Fruit fly (Drosophila melanogaster) whole organism, embryonic: Measurements from ENCODE around the gene cue.

ENCODE experiments used
- ATbp ChIP-seq: fragments of 200-800 bp; sonication (Bioruptor generic); optimal IDR thresholded peaks from 2 replicates; lab custom pipeline; 2017; ENCODE audit warnings: missing biosample characterization, mild to moderate bottlenecking, missing genetic modification characterization, missing genetic modification reagents
- CG10321 ChIP-seq: fragments of 200-800 bp; sonication (Bioruptor generic); IDR thresholded peaks from 2 replicates; pipeline ENCODE4 v1.3.6; 2022; ENCODE audit warnings: missing biosample characterization, missing genetic modification characterization
- CG10543 ChIP-seq: fragments of 200-800 bp; sonication (Bioruptor generic); optimal IDR thresholded peaks from 3 replicates; lab custom pipeline; 2017; ENCODE audit warnings: missing biosample characterization, mild to moderate bottlenecking, missing genetic modification characterization, moderate library complexity
- CG10654 ChIP-seq: fragments of 200-800 bp; sonication (Bioruptor generic); optimal IDR thresholded peaks from 2 replicates; lab custom pipeline; 2016; ENCODE audit warnings: missing biosample characterization, missing genetic modification characterization
- CG11093 ChIP-seq: fragments of 200-800 bp; sonication (Bioruptor generic); IDR thresholded peaks from 3 replicates; pipeline ENCODE4 v1.3.6; 2022; ENCODE audit warnings: missing biosample characterization, missing genetic modification characterization
- CG11696 ChIP-seq: fragments of 200-800 bp; sonication (Bioruptor generic); IDR thresholded peaks from 2 replicates; pipeline ENCODE4 v1.3.6; 2022; ENCODE audit warnings: missing biosample characterization, missing genetic modification characterization
- CG12391 ChIP-seq: fragments of 200-800 bp; sonication (Bioruptor generic); optimal IDR thresholded peaks from 3 replicates; lab custom pipeline; 2018; ENCODE audit warnings: missing biosample characterization, mild to moderate bottlenecking, missing genetic modification characterization, moderate library complexity
- CG13624 ChIP-seq: fragments of 200-800 bp; sonication (Bioruptor generic); optimal IDR thresholded peaks from 2 replicates; lab custom pipeline; 2016; ENCODE audit warnings: missing biosample characterization, missing genetic modification characterization
- CG13894 ChIP-seq: fragments of 200-800 bp; sonication (Bioruptor generic); optimal IDR thresholded peaks from 3 replicates; lab custom pipeline; 2018; ENCODE audit warnings: missing biosample characterization, mild to moderate bottlenecking, missing genetic modification characterization, moderate library complexity
- CG14860 ChIP-seq: fragments of 200-800 bp; sonication (Bioruptor generic); IDR thresholded peaks from 3 replicates; pipeline ENCODE4 v1.3.6; 2022; ENCODE audit warnings: missing biosample characterization, missing genetic modification characterization; ENCODE audit not compliant: partially characterized antibody
- CG1529 ChIP-seq: fragments of 200-800 bp; sonication (Bioruptor generic); optimal IDR thresholded peaks from 3 replicates; lab custom pipeline; 2018; ENCODE audit warnings: missing biosample characterization, missing genetic modification characterization
- CG18011 ChIP-seq: fragments of 200-800 bp; sonication (Bioruptor generic); optimal IDR thresholded peaks from 2 replicates; lab custom pipeline; 2017; ENCODE audit warnings: missing biosample characterization, missing genetic modification characterization, mild to moderate bottlenecking, moderate library complexity, missing genotype
- CG18262 ChIP-seq: fragments of 200-800 bp; optimal IDR thresholded peaks from 3 replicates; lab custom pipeline; 2019; ENCODE audit warnings: missing biosample characterization, mild to moderate bottlenecking, missing genetic modification characterization, moderate library complexity
- CG2889 ChIP-seq: fragments of 200-800 bp; sonication (Bioruptor generic); IDR thresholded peaks from 3 replicates; pipeline ENCODE4 v1.3.6; 2022; ENCODE audit warnings: missing biosample characterization, missing genetic modification characterization
- CG3065 ChIP-seq: fragments of 200-800 bp; sonication (Bioruptor generic); optimal IDR thresholded peaks from 2 replicates; lab custom pipeline; 2016; ENCODE audit warnings: missing biosample characterization, missing genetic modification characterization
- CG3847 ChIP-seq: fragments of 200-800 bp; sonication (Bioruptor generic); IDR thresholded peaks from 2 replicates; pipeline ENCODE4 v1.3.6; 2022; ENCODE audit warnings: missing biosample characterization, missing genetic modification characterization
- CG4404 ChIP-seq: fragments of 200-800 bp; sonication (Bioruptor generic); IDR thresholded peaks from 2 replicates; pipeline ENCODE4 v1.3.6; 2022; ENCODE audit warnings: missing biosample characterization, missing genetic modification characterization
- CG8089 ChIP-seq: fragments of 200-800 bp; sonication (Bioruptor generic); optimal IDR thresholded peaks from 3 replicates; lab custom pipeline; 2016; ENCODE audit warnings: missing biosample characterization, missing genetic modification characterization
- CG9817 ChIP-seq: fragments of 200-800 bp; sonication (Bioruptor generic); optimal IDR thresholded peaks from 2 replicates; lab custom pipeline; 2018; ENCODE audit warnings: missing biosample characterization, mild to moderate bottlenecking, missing genetic modification characterization, moderate library complexity
- CkIIα-i1 ChIP-seq: fragments of 200-800 bp; sonication (Bioruptor generic); IDR thresholded peaks from 2 replicates; pipeline ENCODE4 v1.3.6; 2022; ENCODE audit warnings: missing biosample characterization, missing genetic modification characterization
- Fer1 ChIP-seq: fragments of 200-800 bp; sonication (Bioruptor generic); optimal IDR thresholded peaks from 2 replicates; lab custom pipeline; 2017; ENCODE audit warnings: missing biosample characterization, mild to moderate bottlenecking, missing genetic modification characterization
- HLH4C ChIP-seq: fragments of 200-800 bp; sonication (Bioruptor generic); IDR thresholded peaks from 3 replicates; pipeline ENCODE4 v1.3.6; 2022; ENCODE audit warnings: missing biosample characterization, missing genetic modification characterization; ENCODE audit not compliant: partially characterized antibody
- Lpt ChIP-seq: fragments of >200 bp; optimal IDR thresholded peaks from 2 replicates; lab custom pipeline; 2018; ENCODE audit warnings: missing biosample characterization, missing genetic modification characterization
- Oli ChIP-seq: fragments of 200-800 bp; sonication (Bioruptor generic); optimal IDR thresholded peaks from 2 replicates; lab custom pipeline; 2018; ENCODE audit warnings: missing biosample characterization, mild to moderate bottlenecking, missing genetic modification characterization, moderate library complexity
- Opbp ChIP-seq: fragments of 200-800 bp; sonication (Bioruptor generic); IDR thresholded peaks from 3 replicates; pipeline ENCODE4 v1.3.6; 2022; ENCODE audit warnings: missing biosample characterization, missing genetic modification characterization; ENCODE audit not compliant: partially characterized antibody
- Rfx ChIP-seq: fragments of 200-800 bp; sonication (Bioruptor generic); IDR thresholded peaks from 2 replicates; pipeline ENCODE4 v1.3.6; 2022; ENCODE audit warnings: missing biosample characterization, missing genetic modification characterization
- Scr ChIP-seq: fragments of 200-800 bp; sonication (Bioruptor generic); IDR thresholded peaks from 2 replicates; pipeline ENCODE4 v1.3.6; 2022; ENCODE audit warnings: missing biosample characterization, missing genetic modification characterization; ENCODE audit not compliant: partially characterized antibody
- Sox100B ChIP-seq: fragments of 200-800 bp; sonication (Bioruptor generic); optimal IDR thresholded peaks from 3 replicates; lab custom pipeline; 2018; ENCODE audit warnings: missing biosample characterization, mild to moderate bottlenecking, missing genetic modification characterization
- aop ChIP-seq: fragments of 200-800 bp; sonication (Bioruptor generic); IDR thresholded peaks from 2 replicates; pipeline ENCODE4 v1.3.6; 2022; ENCODE audit warnings: missing biosample characterization, missing genetic modification characterization
- bbx ChIP-seq: fragments of 200-800 bp; sonication (Bioruptor generic); IDR thresholded peaks from 2 replicates; pipeline ENCODE4 v1.3.6; 2022; ENCODE audit warnings: missing biosample characterization, missing genetic modification characterization; ENCODE audit not compliant: partially characterized antibody
- chn ChIP-seq: fragments of 200-800 bp; sonication (Bioruptor generic); optimal IDR thresholded peaks from 2 replicates; lab custom pipeline; 2016; ENCODE audit warnings: missing biosample characterization, missing genetic modification characterization
- dpn ChIP-seq, 2 experiments: fragments of 200-800 bp; sonication (Bioruptor generic); optimal IDR thresholded peaks; 3 replicates each; lab custom pipeline; 2016; ENCODE audit warnings: missing biosample characterization in 2 of 2, missing genetic modification characterization in 2 of 2
- dysf ChIP-seq: fragments of 200-800 bp; sonication (Bioruptor generic); IDR thresholded peaks from 3 replicates; pipeline ENCODE4 v1.3.6; 2022; ENCODE audit warnings: missing biosample characterization, missing genetic modification characterization
- fd64A ChIP-seq: fragments of 200-800 bp; sonication (Bioruptor generic); optimal IDR thresholded peaks from 3 replicates; lab custom pipeline; 2018; ENCODE audit warnings: missing biosample characterization, mild to moderate bottlenecking, missing genetic modification characterization
- gfzf ChIP-seq: fragments of 200-800 bp; sonication (Bioruptor generic); optimal IDR thresholded peaks from 2 replicates; lab custom pipeline; 2016; ENCODE audit warnings: missing biosample characterization, mild to moderate bottlenecking, missing genetic modification characterization, moderate library complexity
- nom ChIP-seq: fragments of 200-800 bp; sonication (Bioruptor generic); optimal IDR thresholded peaks from 2 replicates; lab custom pipeline; 2017; ENCODE audit warnings: missing biosample characterization, missing genetic modification characterization, mild to moderate bottlenecking, moderate library complexity, missing genetic modification reagents
- onecut ChIP-seq: fragments of 200-800 bp; sonication (Bioruptor generic); IDR thresholded peaks from 2 replicates; pipeline ENCODE4 v1.3.6; 2022; ENCODE audit warnings: missing biosample characterization, missing genetic modification characterization
- pros ChIP-seq: fragments of 200-800 bp; sonication (Bioruptor generic); optimal IDR thresholded peaks from 3 replicates; lab custom pipeline; 2019; ENCODE audit warnings: missing biosample characterization, mild to moderate bottlenecking, missing genetic modification characterization, moderate library complexity
- psq ChIP-seq: fragments of 200-800 bp; sonication (Bioruptor generic); optimal IDR thresholded peaks from 2 replicates; lab custom pipeline; 2017; ENCODE audit warnings: missing biosample characterization, missing genetic modification characterization
- sc ChIP-seq, 3 experiments: fragments of >200 bp in 2 of 3; fragments of 200-800 bp in 1 of 3; sonication (Bioruptor generic) in 1 of 3; optimal IDR thresholded peaks; 2 replicates in 2 of 3; 3 replicates in 1 of 3; lab custom pipeline; 2017; ENCODE audit warnings: mild to moderate bottlenecking in 1 of 3, missing biosample characterization in 1 of 3, missing genetic modification characterization in 1 of 3, missing genetic modification reagents in 1 of 3
- sim ChIP-seq: fragments of 200-800 bp; sonication (Bioruptor generic); IDR thresholded peaks from 2 replicates; pipeline ENCODE4 v1.3.6; 2022; ENCODE audit warnings: missing biosample characterization, missing genetic modification characterization
- slbo ChIP-seq: fragments of 200-800 bp; sonication (Bioruptor generic); IDR thresholded peaks from 2 replicates; pipeline ENCODE4 v1.3.6; 2022; ENCODE audit warnings: missing biosample characterization, missing genetic modification characterization
- sug ChIP-seq: fragments of 200-800 bp; optimal IDR thresholded peaks from 2 replicates; lab custom pipeline; 2019; ENCODE audit warnings: missing biosample characterization, mild to moderate bottlenecking, missing genetic modification characterization, moderate library complexity
- tap ChIP-seq: fragments of 200-800 bp; optimal IDR thresholded peaks from 3 replicates; lab custom pipeline; 2019; ENCODE audit warnings: missing biosample characterization, mild to moderate bottlenecking, missing genetic modification characterization, moderate library complexity
- trh ChIP-seq: fragments of 200-800 bp; sonication (Bioruptor generic); optimal IDR thresholded peaks from 2 replicates; lab custom pipeline; 2016; ENCODE audit warnings: missing biosample characterization, missing genetic modification characterization
- usp ChIP-seq: fragments of >200 bp; optimal IDR thresholded peaks from 2 replicates; lab custom pipeline; 2017; ENCODE audit warnings: missing biosample characterization, missing genetic modification characterization
- vfl ChIP-seq: fragments of 200-800 bp; sonication (Bioruptor generic); optimal IDR thresholded peaks from 2 replicates; lab custom pipeline; 2016; ENCODE audit warnings: missing biosample characterization, missing genetic modification characterization
- vnd ChIP-seq: fragments of 200-800 bp; sonication (Bioruptor generic); IDR thresholded peaks from 3 replicates; pipeline ENCODE4 v1.3.6; 2022; ENCODE audit warnings: missing biosample characterization, missing genetic modification characterization; ENCODE audit not compliant: partially characterized antibody

The cue gene

DNA sequence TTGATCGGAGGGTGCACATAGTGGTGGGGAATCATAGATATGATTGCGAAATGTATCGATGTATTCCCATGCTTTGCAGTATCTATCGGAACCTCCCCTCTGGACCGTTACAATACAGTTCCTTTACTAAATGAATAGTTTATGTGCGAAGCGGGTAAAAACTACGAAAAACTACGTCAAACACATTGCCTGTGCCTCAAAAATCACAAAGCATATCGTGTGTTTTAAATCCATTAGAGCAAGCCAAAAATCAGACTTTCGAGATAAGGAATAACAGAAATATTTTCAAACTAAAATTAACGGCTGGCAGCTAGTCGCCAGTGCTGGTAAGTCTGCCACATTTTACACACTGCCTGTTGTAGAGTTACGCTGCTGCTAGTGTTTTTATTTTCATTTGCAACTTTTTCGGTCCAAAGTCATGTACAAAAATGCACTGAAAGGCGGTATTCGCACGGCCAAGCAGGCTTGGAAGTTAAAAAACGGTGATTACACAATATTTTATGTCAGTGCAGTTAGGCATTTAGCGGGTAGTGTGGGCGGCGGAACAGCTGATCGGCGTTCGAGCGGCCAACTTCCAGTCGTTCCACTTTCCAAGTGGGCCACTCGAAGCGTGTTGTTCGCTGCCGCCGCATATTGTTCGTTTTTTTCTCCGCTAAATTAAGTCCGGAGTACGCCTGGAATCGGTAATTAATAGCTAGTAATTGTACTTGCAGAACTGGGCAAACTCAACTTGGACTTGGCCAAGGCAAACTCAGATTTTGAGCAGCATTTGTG lies 390 bp upstream of the cue start (continued):
- peak; percentile 41 for TF ChIP-seq CG3847 (GFP tag; lab: Robert Waterston, UW)
- no peak for TF ChIP-seq CG13894 (tag; lab: Kevin White, UChicago)
- TF ChIP-seq CG11696, result no peak
- TF ChIP-seq vnd (GFP tag; lab: Robert Waterston, UW), result peak; percentile 51; the same call in 2 of the 3 replicates
- peak; percentile 43; the same call in 1 of the 3 replicates for TF ChIP-seq CG2889
- peak; percentile 76 to 85 for TF ChIP-seq dpn (GFP tag; optimal IDR thresholded peaks at IDR 0.05; lab: Kevin White, UChicago)
- peak; percentile 84 for TF ChIP-seq Scr (GFP tag; lab: Robert Waterston, UW)
- TF ChIP-seq chn (GFP tag; lab: Kevin White, UChicago), result peak; percentile 86
- TF ChIP-seq nom, result peak; percentile 67
- no peak for TF ChIP-seq psq (GFP tag; lab: Kevin White, UChicago)
- peak; percentile 55; the same call in 1 of the 3 replicates for TF ChIP-seq dysf (GFP tag; lab: Robert Waterston, UW)
- no peak for TF ChIP-seq aop (GFP tag; lab: Robert Waterston, UW)
- TF ChIP-seq Sox100B (GFP tag; lab: Kevin White, UChicago), result no peak
- peak; percentile 22 for TF ChIP-seq CG10543 (GFP tag; lab: Kevin White, UChicago)
- TF ChIP-seq gfzf (GFP tag; lab: Kevin White, UChicago), result peak; percentile 47
- no peak for TF ChIP-seq tap (tag; lab: Kevin White, UChicago)
- TF ChIP-seq CG18011 (GFP tag; lab: Kevin White, UChicago), result peak; percentile 69
- peak; percentile 39 for TF ChIP-seq CG3065 (GFP tag; lab: Kevin White, UChicago)
- peak; percentile 85 for TF ChIP-seq bbx
- TF ChIP-seq usp, result no peak
- no peak for TF ChIP-seq ATbp (GFP tag; lab: Kevin White, UChicago)
- TF ChIP-seq CG1529 (GFP tag; lab: Kevin White, UChicago), result no peak
- TF ChIP-seq CkIIα-i1 (GFP tag; lab: Robert Waterston, UW), result no peak
- TF ChIP-seq CG10321 (GFP tag; lab: Robert Waterston, UW), result 0 out of 2 replicates have a peak, but pooled peaks have one; percentile 5
- TF ChIP-seq Lpt, result no peak
- TF ChIP-seq Oli, result no peak
- peak; percentile 80 for TF ChIP-seq slbo (GFP tag; lab: Robert Waterston, UW)
- TF ChIP-seq CG11093, result no peak
- TF ChIP-seq CG4404 (GFP tag; lab: Robert Waterston, UW), result no peak
- no peak for TF ChIP-seq CG9817
- peak; percentile 51 for TF ChIP-seq CG10654 (GFP tag; lab: Kevin White, UChicago)
- peak; percentile 21 for TF ChIP-seq CG18262
- TF ChIP-seq onecut (GFP tag; lab: Robert Waterston, UW), result no peak
- TF ChIP-seq CG13624 (GFP tag; lab: Kevin White, UChicago), result peak; percentile 69
- TF ChIP-seq HLH4C (GFP tag; lab: Robert Waterston, UW), result peak; percentile 74
- TF ChIP-seq fd64A (GFP tag; lab: Kevin White, UChicago), result no peak
- TF ChIP-seq trh (GFP tag; lab: Kevin White, UChicago), result no peak
- TF ChIP-seq CG14860 (GFP tag; lab: Robert Waterston, UW), result peak; percentile 62; the same call in 2 of the 3 replicates
- peak; percentile 59 for TF ChIP-seq vfl (GFP tag; lab: Kevin White, UChicago)
- TF ChIP-seq CG12391 (tag; lab: Kevin White, UChicago), result peak; percentile 35
- no peak for TF ChIP-seq Fer1 (GFP tag; lab: Kevin White, UChicago)
- no peak for TF ChIP-seq sug (tag; lab: Kevin White, UChicago)
- no peak for TF ChIP-seq sc (optimal IDR thresholded peaks at IDR 0.05; lab: Kevin White, UChicago)
- TF ChIP-seq sc (GFP tag; optimal IDR thresholded peaks at IDR 0.05; lab: Kevin White, UChicago), result no peak
- peak; percentile 34 for TF ChIP-seq CG8089 (GFP tag; lab: Kevin White, UChicago)
- TF ChIP-seq sim, result no peak
- peak; percentile 87 for TF ChIP-seq Opbp (GFP tag; lab: Robert Waterston, UW)
- TF ChIP-seq Rfx (GFP tag; lab: Robert Waterston, UW), result peak; percentile 22; the same call in 1 of the 2 replicates
- TF ChIP-seq pros (GFP tag; lab: Kevin White, UChicago), result no peak
